Worm (Caenorhabditis elegans) whole organism, L4 larva: ENCODE data around the gene letm-1.

Experiments
- F44E2.7 ChIP-seq: fragments of 200-800 bp; sonication (Bioruptor generic); IDR thresholded peaks from 2 replicates; pipeline ENCODE4 v2.1.2; 2022; ENCODE audit warnings: missing genetic modification characterization, missing compliant biosample characterization
- R02D3.7 ChIP-seq: fragments of 150-350 bp; sonication (generic microtip); optimal IDR thresholded peaks from 3 replicates; lab custom pipeline; 2014; ENCODE audit warnings: missing biosample characterization, missing genetic modification characterization
- T20F7.1 ChIP-seq: fragments of 200-800 bp; sonication (Bioruptor generic); optimal IDR thresholded peaks from 2 replicates; lab custom pipeline; 2018; ENCODE audit warnings: mild to moderate bottlenecking, missing genetic modification characterization, missing compliant biosample characterization
- ZK337.2 ChIP-seq: fragments of 200-800 bp; sonication (Bioruptor generic); IDR thresholded peaks from 2 replicates; pipeline ENCODE4 v1.3.6; 2022; ENCODE audit warnings: missing genetic modification reagents, missing genetic modification characterization, missing compliant biosample characterization
- aha-1 ChIP-seq: fragments of 150-350 bp; peaks from one replicate; lab custom pipeline; 2014; ENCODE audit warnings: missing biosample characterization, missing genetic modification characterization
- arid-1 ChIP-seq: fragments of 200-800 bp; sonication (Bioruptor generic); conservative IDR thresholded peaks from 2 replicates; pipeline ENCODE4 v1.3.6; 2022; ENCODE audit warnings: missing genetic modification reagents, missing genetic modification characterization, missing compliant biosample characterization
- attf-4 ChIP-seq: sonication (generic microtip); optimal IDR thresholded peaks from 3 replicates; lab custom pipeline; 2017; ENCODE audit warnings: missing biosample characterization, missing genetic modification characterization
- ceh-20 ChIP-seq: fragments of 200-800 bp; sonication (Bioruptor generic); IDR thresholded peaks from 2 replicates; pipeline ENCODE4 v1.3.6; 2022; ENCODE audit warnings: missing genetic modification reagents, missing genetic modification characterization, missing compliant biosample characterization
- ceh-62 ChIP-seq: sonication (generic microtip); optimal IDR thresholded peaks from 2 replicates; lab custom pipeline; 2017; ENCODE audit warnings: missing biosample characterization, missing genetic modification characterization
- ceh-82 ChIP-seq: sonication (generic microtip); optimal IDR thresholded peaks from 2 replicates; lab custom pipeline; 2017; ENCODE audit warnings: missing biosample characterization, missing genetic modification characterization
- ctbp-1 ChIP-seq: fragments of 200-800 bp; sonication (Bioruptor generic); IDR thresholded peaks from 2 replicates; pipeline ENCODE4 v1.3.6; 2022; ENCODE audit warnings: missing genetic modification reagents, missing genetic modification characterization, missing compliant biosample characterization
- daf-12 ChIP-seq: fragments of 150-350 bp; optimal IDR thresholded peaks from 2 replicates; lab custom pipeline; 2014; ENCODE audit warnings: missing biosample characterization, missing genetic modification reagents, missing genetic modification characterization
- dmd-6 ChIP-seq: fragments of 200-800 bp; sonication (Bioruptor generic); IDR thresholded peaks from 2 replicates; pipeline ENCODE4 v1.3.6; 2022; ENCODE audit warnings: missing genetic modification reagents, missing genetic modification characterization, missing compliant biosample characterization
- dmd-8 ChIP-seq: fragments of 200-800 bp; sonication (Bioruptor generic); IDR thresholded peaks from 2 replicates; pipeline ENCODE4 v1.3.6; 2022; ENCODE audit warnings: missing genetic modification characterization, missing compliant biosample characterization
- dmd-9 ChIP-seq: fragments of 200-800 bp; sonication (Bioruptor generic); IDR thresholded peaks from 2 replicates; pipeline ENCODE4 v1.3.6; 2022; ENCODE audit warnings: missing genetic modification reagents, missing genetic modification characterization, missing compliant biosample characterization
- dpl-1 ChIP-seq: fragments of 150-350 bp; optimal IDR thresholded peaks from 2 replicates; lab custom pipeline; 2014; ENCODE audit warnings: missing biosample characterization, missing genetic modification reagents, missing genetic modification characterization
- duxl-1 ChIP-seq: sonication (generic microtip); optimal IDR thresholded peaks from 2 replicates; lab custom pipeline; 2016; ENCODE audit warnings: mild to moderate bottlenecking, missing genetic modification characterization, moderate library complexity, missing compliant biosample characterization; ENCODE audit not compliant: poor library complexity
- dve-1 ChIP-seq: sonication (generic microtip); optimal IDR thresholded peaks from 2 replicates; lab custom pipeline; 2017; ENCODE audit warnings: antibody characterized with exemption, mild to moderate bottlenecking, missing genetic modification characterization, missing compliant biosample characterization; ENCODE audit not compliant: insufficient read depth
- fkh-10 ChIP-seq: fragments of 150-350 bp; optimal IDR thresholded peaks from 2 replicates; lab custom pipeline; 2014; ENCODE audit warnings: missing biosample characterization, missing genetic modification reagents, missing genetic modification characterization
- gei-8 ChIP-seq: fragments of 200-800 bp; sonication (Bioruptor generic); optimal IDR thresholded peaks from 2 replicates; lab custom pipeline; 2018; ENCODE audit warnings: mild to moderate bottlenecking, missing genetic modification characterization, missing compliant biosample characterization
- hif-1 ChIP-seq, 2 experiments: sonication (generic microtip); optimal IDR thresholded peaks; 2 replicates each; lab custom pipeline; 2016 to 2017; ENCODE audit warnings: missing compliant biosample characterization in 2 of 2, missing genetic modification characterization in 2 of 2, missing genetic modification reagents in 2 of 2, missing genotype in 2 of 2, mild to moderate bottlenecking in 1 of 2
- lin-1 ChIP-seq: fragments of 200-800 bp; sonication (Bioruptor generic); IDR thresholded peaks from 2 replicates; pipeline ENCODE4 v1.3.6; 2022; ENCODE audit warnings: missing genetic modification reagents, missing genetic modification characterization, missing compliant biosample characterization
- lin-13 ChIP-seq: fragments of 150-350 bp; optimal IDR thresholded peaks from 2 replicates; lab custom pipeline; 2014; ENCODE audit warnings: missing biosample characterization, missing genetic modification reagents, missing genetic modification characterization
- lin-29 ChIP-seq: fragments of 200-800 bp; sonication (Bioruptor generic); IDR thresholded peaks from 2 replicates; pipeline ENCODE4 v1.3.6; 2022; ENCODE audit warnings: missing genetic modification reagents, missing genetic modification characterization, missing compliant biosample characterization
- lin-38 ChIP-seq: fragments of 200-800 bp; sonication (Bioruptor generic); IDR thresholded peaks from 2 replicates; pipeline ENCODE4 v1.3.6; 2022; ENCODE audit warnings: missing genetic modification reagents, missing genetic modification characterization, missing compliant biosample characterization
- lin-39 ChIP-seq: fragments of 150-350 bp; optimal IDR thresholded peaks from 2 replicates; lab custom pipeline; 2014; ENCODE audit warnings: missing biosample characterization, missing genetic modification reagents, missing genetic modification characterization
- lir-3 ChIP-seq: sonication (generic microtip); optimal IDR thresholded peaks from 2 replicates; lab custom pipeline; 2016; ENCODE audit warnings: mild to moderate bottlenecking, missing genetic modification characterization, missing compliant biosample characterization
- madf-5 ChIP-seq, 2 experiments: fragments of 200-800 bp; sonication (Bioruptor generic); IDR thresholded peaks; 2 replicates each; pipeline ENCODE4 v1.3.6; 2022; ENCODE audit warnings: missing compliant biosample characterization in 2 of 2, missing genetic modification characterization in 2 of 2
- mdl-1 ChIP-seq, 2 experiments: fragments of 150-350 bp in 1 of 2; sonication (generic microtip) in 1 of 2; optimal IDR thresholded peaks; 2 replicates each; lab custom pipeline; 2014 to 2017; ENCODE audit warnings: missing biosample characterization in 2 of 2, missing genetic modification characterization in 2 of 2
- mdt-29 ChIP-seq: fragments of 200-800 bp; sonication (Bioruptor generic); IDR thresholded peaks from 2 replicates; pipeline ENCODE4 v1.3.6; 2022; ENCODE audit warnings: missing genetic modification reagents, missing genetic modification characterization, missing compliant biosample characterization
- mxl-2 ChIP-seq: fragments of 200-800 bp; sonication (Bioruptor generic); conservative IDR thresholded peaks from 2 replicates; pipeline ENCODE4 v1.3.6; 2022; ENCODE audit warnings: missing genetic modification reagents, missing genetic modification characterization, missing compliant biosample characterization
- nhr-102 ChIP-seq: sonication (generic microtip); optimal IDR thresholded peaks from 2 replicates; lab custom pipeline; 2016; ENCODE audit warnings: mild to moderate bottlenecking, missing genetic modification characterization, moderate library complexity, missing compliant biosample characterization
- nhr-42 ChIP-seq: fragments of 200-800 bp; sonication (Bioruptor generic); IDR thresholded peaks from 2 replicates; pipeline ENCODE4 v1.3.6; 2022; ENCODE audit warnings: missing genetic modification characterization, missing compliant biosample characterization
- nhr-48 ChIP-seq: sonication (generic microtip); optimal IDR thresholded peaks from 2 replicates; lab custom pipeline; 2016; ENCODE audit warnings: mild to moderate bottlenecking, missing genetic modification characterization, missing compliant biosample characterization
- nhr-76 ChIP-seq: fragments of 150-350 bp; optimal IDR thresholded peaks from 2 replicates; lab custom pipeline; 2014; ENCODE audit warnings: missing biosample characterization, missing genetic modification characterization
- nhr-77 ChIP-seq: fragments of 150-350 bp; optimal IDR thresholded peaks from 2 replicates; lab custom pipeline; 2014; ENCODE audit warnings: missing biosample characterization, missing genetic modification characterization
- pha-4 ChIP-seq, 2 experiments: fragments of 150-350 bp in 1 of 2; fragments of 200-800 bp in 1 of 2; sonication (Bioruptor generic) in 1 of 2; IDR thresholded peaks in 1 of 2; optimal IDR thresholded peaks in 1 of 2; 2 replicates each; pipeline versions ENCODE4 v1.3.6 to Lab custom; 2014 to 2022; ENCODE audit warnings: missing genetic modification characterization in 2 of 2, missing genetic modification reagents in 2 of 2, missing biosample characterization in 1 of 2, missing compliant biosample characterization in 1 of 2
- pqm-1 ChIP-seq: sonication (generic microtip); optimal IDR thresholded peaks from 2 replicates; lab custom pipeline; 2017; ENCODE audit warnings: missing biosample characterization, missing genetic modification characterization
- saeg-2 ChIP-seq: fragments of 200-800 bp; sonication (Bioruptor generic); IDR thresholded peaks from 2 replicates; pipeline ENCODE4 v1.3.6; 2022; ENCODE audit warnings: missing genetic modification reagents, missing genetic modification characterization, missing compliant biosample characterization
- spr-3 ChIP-seq: fragments of 200-800 bp; sonication (Bioruptor generic); optimal IDR thresholded peaks from 2 replicates; lab custom pipeline; 2018; ENCODE audit warnings: mild to moderate bottlenecking, missing genetic modification characterization, missing compliant biosample characterization
- tra-1 ChIP-seq: fragments of 200-800 bp; sonication (Bioruptor generic); IDR thresholded peaks from 2 replicates; pipeline ENCODE4 v1.3.6; 2022; ENCODE audit warnings: missing genetic modification reagents, missing genetic modification characterization, missing compliant biosample characterization
- zfp-2 ChIP-seq: sonication (generic microtip); optimal IDR thresholded peaks from 2 replicates; lab custom pipeline; 2016; ENCODE audit warnings: mild to moderate bottlenecking, missing genetic modification characterization, missing compliant biosample characterization
- zip-11 ChIP-seq: fragments of 200-800 bp; sonication (Bioruptor generic); IDR thresholded peaks from 2 replicates; pipeline ENCODE4 v1.3.6; 2022; ENCODE audit warnings: missing genetic modification characterization, missing compliant biosample characterization
- zip-2 ChIP-seq: fragments of 150-350 bp; optimal IDR thresholded peaks from 2 replicates; lab custom pipeline; 2014; ENCODE audit warnings: missing biosample characterization, missing genetic modification characterization
- ztf-7 ChIP-seq: fragments of 150-350 bp; optimal IDR thresholded peaks from 2 replicates; lab custom pipeline; 2014; ENCODE audit warnings: missing biosample characterization, missing genetic modification characterization

The letm-1 gene

DNA sequence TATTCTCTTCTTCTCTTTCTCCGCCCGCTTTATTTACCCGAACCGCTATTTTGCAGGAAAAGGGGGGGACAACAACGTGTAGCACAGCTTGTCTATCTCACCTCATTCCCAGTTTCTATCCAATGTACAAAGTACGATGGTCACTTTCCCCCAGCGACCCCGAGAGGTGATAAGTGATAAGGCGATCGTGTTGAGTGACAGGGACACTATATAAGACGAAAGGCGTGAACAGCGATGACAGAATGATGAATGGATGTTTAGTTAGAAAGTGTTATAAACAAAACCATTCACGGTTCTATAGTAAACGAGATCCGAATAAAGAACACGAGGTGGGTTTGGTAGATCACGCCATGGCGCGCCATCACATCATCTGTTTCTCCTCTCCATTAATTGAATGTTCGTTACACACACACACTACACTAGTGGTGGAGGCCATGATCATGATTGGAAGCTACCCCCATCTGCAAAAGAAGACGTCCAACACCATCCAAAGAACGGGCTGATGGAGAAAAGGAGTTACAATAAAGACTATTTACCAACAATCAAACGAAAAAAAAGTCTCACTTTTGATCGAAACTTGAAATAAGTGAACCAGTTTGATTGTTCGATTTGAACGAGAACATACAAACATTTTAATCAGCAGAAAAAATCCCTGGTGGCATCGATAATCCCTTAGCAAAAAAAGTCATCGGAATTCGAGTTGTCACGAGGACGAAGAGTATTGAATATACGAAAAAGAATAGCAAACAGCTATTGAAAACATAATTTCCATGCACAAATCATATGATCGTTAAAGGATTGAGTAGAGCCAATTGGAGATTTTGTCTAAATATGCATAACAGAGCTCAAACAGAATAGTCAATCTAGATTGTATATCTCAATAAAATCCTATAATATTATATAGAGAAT is 4.5 kb upstream of the letm-1 start (continued):
- TF ChIP-seq ceh-20 (GFP tag; lab: Robert Waterston, UW), result peak; percentile 57; the same call in 1 of the 2 replicates
- TF ChIP-seq zip-11, result no peak
- no peak for TF ChIP-seq dmd-8 (GFP tag; lab: Robert Waterston, UW)
- peak; percentile 14 for TF ChIP-seq pha-4 (GFP tag; IDR thresholded peaks at IDR 0.05; lab: Robert Waterston, UW)
- TF ChIP-seq pha-4 (tag; optimal IDR thresholded peaks at IDR 0.05; lab: Kevin White, UChicago), result no peak
- peak; percentile 99 for TF ChIP-seq aha-1 (tag; lab: Kevin White, UChicago)
- no peak for TF ChIP-seq madf-5 (GFP tag; IDR thresholded peaks at IDR 0.05; lab: Robert Waterston, UW)
- no peak for TF ChIP-seq zfp-2 (tag; lab: Kevin White, UChicago)
- TF ChIP-seq dpl-1, result peak; percentile 40
- peak; percentile 8 for TF ChIP-seq duxl-1 (tag; lab: Kevin White, UChicago)
- no peak for TF ChIP-seq fkh-10 (GFP tag; lab: Kevin White, UChicago)
- TF ChIP-seq hif-1 (tag; optimal IDR thresholded peaks at IDR 0.05; lab: Kevin White, UChicago), result peak; percentile 6 to 44

DNA sequence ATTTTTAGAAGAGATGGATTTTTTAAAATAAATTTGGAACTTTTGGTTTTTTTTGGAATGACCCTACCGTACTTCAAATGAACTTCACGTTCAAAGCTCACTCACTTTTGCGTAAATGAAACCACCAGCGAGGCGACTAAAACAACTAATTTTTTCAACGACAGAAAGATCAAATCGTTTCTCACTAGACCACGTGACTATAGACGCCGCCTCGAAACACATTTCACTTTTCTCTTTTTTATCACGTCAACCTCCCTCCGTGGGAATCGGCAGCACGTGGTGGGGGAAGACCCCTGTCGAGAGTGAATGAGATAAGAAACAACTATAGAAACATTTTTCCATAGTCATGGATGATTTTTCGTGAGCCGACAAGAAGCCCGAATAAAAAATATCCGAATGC is 3.8 kb upstream of the letm-1 start:
- peak; percentile 11 for TF ChIP-seq spr-3 (GFP tag; lab: Kevin White, UChicago)
- TF ChIP-seq lin-13 (GFP tag; lab: Kevin White, UChicago), result peak; percentile 75
- no peak for TF ChIP-seq F44E2.7 (GFP tag; lab: Robert Waterston, UW)
- TF ChIP-seq nhr-76, result peak; percentile 37
- TF ChIP-seq T20F7.1 (GFP tag; lab: Kevin White, UChicago), result peak; percentile 50
- TF ChIP-seq zfp-2 (tag; lab: Kevin White, UChicago), result no peak
- peak; percentile 83 for TF ChIP-seq lin-1 (GFP tag; lab: Robert Waterston, UW)
- peak; percentile 43 to 90 for TF ChIP-seq hif-1 (tag; optimal IDR thresholded peaks at IDR 0.05; lab: Kevin White, UChicago)
- peak; percentile 69; the same call in 1 of the 2 replicates for TF ChIP-seq lin-29
- peak; percentile 62 for TF ChIP-seq nhr-77 (tag; lab: Kevin White, UChicago)
- TF ChIP-seq ctbp-1 (GFP tag; lab: Robert Waterston, UW), result peak; percentile 26; the same call in 1 of the 2 replicates
- peak; percentile 19 for TF ChIP-seq ztf-7 (tag; lab: Kevin White, UChicago)
- TF ChIP-seq tra-1 (GFP tag; lab: Robert Waterston, UW), result peak; percentile 76
- peak; percentile 5 for TF ChIP-seq zip-2 (tag; lab: Kevin White, UChicago)
- TF ChIP-seq dmd-6 (GFP tag; lab: Robert Waterston, UW), result peak; percentile 96
- no peak for TF ChIP-seq ceh-82 (tag; lab: Kevin White, UChicago)
- peak; percentile 50 for TF ChIP-seq duxl-1 (tag; lab: Kevin White, UChicago)
- no peak for TF ChIP-seq attf-4 (tag; lab: Kevin White, UChicago)
- peak; percentile 81 for TF ChIP-seq mdt-29
- no peak for TF ChIP-seq ZK337.2 (GFP tag; lab: Robert Waterston, UW)
- TF ChIP-seq aha-1 (tag; lab: Kevin White, UChicago), result peak; percentile 99
- peak; percentile 97 for TF ChIP-seq dve-1 (tag; lab: Kevin White, UChicago)
- peak; percentile 73 for TF ChIP-seq gei-8 (GFP tag; lab: Kevin White, UChicago)
- TF ChIP-seq ceh-62 (tag; lab: Kevin White, UChicago), result no peak
- TF ChIP-seq arid-1 (GFP tag; lab: Robert Waterston, UW), result no peak
- 0 out of 2 replicates have a peak, but pooled peaks have one; percentile 36 for TF ChIP-seq nhr-42 (GFP tag; lab: Robert Waterston, UW)
- no peak for TF ChIP-seq daf-12 (tag; lab: Kevin White, UChicago)
- no peak for TF ChIP-seq dmd-8 (GFP tag; lab: Robert Waterston, UW)
- peak; percentile 17 for TF ChIP-seq pqm-1 (tag; lab: Kevin White, UChicago)
- TF ChIP-seq lin-38 (GFP tag; lab: Robert Waterston, UW), result 0 out of 2 replicates have a peak, but pooled peaks have one; percentile 33
- 0 out of 2 replicates have a peak, but pooled peaks have one; percentile 12 for TF ChIP-seq saeg-2
- no peak for TF ChIP-seq R02D3.7 (tag; lab: Kevin White, UChicago)
- peak; percentile 88 for TF ChIP-seq ceh-20 (GFP tag; lab: Robert Waterston, UW)
- peak; percentile 58; the same call in 1 of the 2 replicates for TF ChIP-seq mxl-2 (GFP tag; lab: Robert Waterston, UW)
- TF ChIP-seq lin-39, result no peak
- TF ChIP-seq dpl-1, result peak; percentile 39
- peak; percentile 80 for TF ChIP-seq nhr-48 (tag; lab: Kevin White, UChicago)
- no peak for TF ChIP-seq lir-3 (tag; lab: Kevin White, UChicago)
- TF ChIP-seq nhr-102 (tag; lab: Kevin White, UChicago), result peak; percentile 44
- peak; percentile 96 to 98 for TF ChIP-seq mdl-1 (tag; optimal IDR thresholded peaks at IDR 0.05; lab: Kevin White, UChicago)
- 0 out of 2 replicates have a peak, but pooled peaks have one; percentile 10 for TF ChIP-seq dmd-9
